Worm (Caenorhabditis elegans) whole organism, young adult: Measurements from ENCODE around the gene ufd-2.

Experiments
- B0261.1 ChIP-seq: sonication (generic microtip); optimal IDR thresholded peaks from 2 replicates; lab custom pipeline; 2016; ENCODE audit warnings: mild to moderate bottlenecking, missing genetic modification characterization, moderate library complexity, missing compliant biosample characterization
- C06A6.2 ChIP-seq: fragments of 200-800 bp; sonication (Bioruptor generic); conservative IDR thresholded peaks from 2 replicates; pipeline ENCODE4 v1.3.6; 2022; ENCODE audit warnings: missing genetic modification characterization, missing compliant biosample characterization
- D2030.7 ChIP-seq: fragments of 200-800 bp; sonication (Bioruptor generic); IDR thresholded peaks from 2 replicates; pipeline ENCODE4 v1.3.6; 2022; ENCODE audit warnings: missing genetic modification reagents, missing genetic modification characterization, missing compliant biosample characterization
- F10E7.11 ChIP-seq: sonication (generic microtip); optimal IDR thresholded peaks from 2 replicates; lab custom pipeline; 2017; ENCODE audit warnings: mild to moderate bottlenecking, missing genetic modification characterization, moderate library complexity, missing compliant biosample characterization
- F22D6.2 ChIP-seq: sonication (generic microtip); optimal IDR thresholded peaks from 2 replicates; lab custom pipeline; 2016; ENCODE audit warnings: mild to moderate bottlenecking, missing genetic modification characterization, missing compliant biosample characterization
- F23B12.7 ChIP-seq: sonication (generic microtip); optimal IDR thresholded peaks from 2 replicates; lab custom pipeline; 2017; ENCODE audit warnings: missing genetic modification characterization, mild to moderate bottlenecking, missing compliant biosample characterization, antibody characterized with exemption, moderate library complexity; ENCODE audit not compliant: insufficient read depth
- F33H1.4 ChIP-seq: fragments of 200-800 bp; sonication (Bioruptor generic); IDR thresholded peaks from 2 replicates; pipeline ENCODE4 v1.3.6; 2022; ENCODE audit warnings: missing genetic modification reagents, missing genetic modification characterization, missing compliant biosample characterization
- F52B5.7 ChIP-seq: sonication (generic microtip); optimal IDR thresholded peaks from 2 replicates; lab custom pipeline; 2016; ENCODE audit warnings: mild to moderate bottlenecking, missing genetic modification characterization, missing compliant biosample characterization
- F57A8.1 ChIP-seq: fragments of 200-800 bp; sonication (Bioruptor generic); optimal IDR thresholded peaks from 2 replicates; lab custom pipeline; 2018; ENCODE audit warnings: mild to moderate bottlenecking, missing genetic modification characterization, moderate library complexity, missing compliant biosample characterization
- F57C9.4 ChIP-seq: sonication (generic microtip); optimal IDR thresholded peaks from 2 replicates; lab custom pipeline; 2017; ENCODE audit warnings: mild to moderate bottlenecking, missing genetic modification characterization, missing compliant biosample characterization
- ZK185.1 ChIP-seq: sonication (generic microtip); optimal IDR thresholded peaks from 2 replicates; lab custom pipeline; 2016; ENCODE audit warnings: mild to moderate bottlenecking, missing genetic modification characterization, missing compliant biosample characterization; ENCODE audit not compliant: poor library complexity, severe bottlenecking
- ama-1 ChIP-seq, 3 experiments: fragments of 150-350 bp in 1 of 3; sonication (generic microtip) in 2 of 3; optimal IDR thresholded peaks; 2 replicates each; lab custom pipeline; 2014 to 2018; ENCODE audit warnings: missing biosample characterization in 2 of 3, missing genetic modification characterization in 2 of 3, missing genetic modification reagents in 2 of 3
- athp-1 ChIP-seq: sonication (generic microtip); optimal IDR thresholded peaks from 2 replicates; lab custom pipeline; 2017; ENCODE audit warnings: mild to moderate bottlenecking, missing genetic modification characterization, missing compliant biosample characterization
- bed-1 ChIP-seq: fragments of 200-800 bp; sonication (Bioruptor generic); IDR thresholded peaks from 2 replicates; pipeline ENCODE4 v1.3.6; 2022; ENCODE audit warnings: missing genetic modification reagents, missing genetic modification characterization, missing compliant biosample characterization
- bed-2 ChIP-seq: fragments of 200-800 bp; sonication (Bioruptor generic); IDR thresholded peaks from 2 replicates; pipeline ENCODE4 v1.3.6; 2022; ENCODE audit warnings: missing genetic modification reagents, missing genetic modification characterization, missing compliant biosample characterization
- cebp-1 ChIP-seq, 2 experiments: fragments of 200-800 bp in 1 of 2; sonication (Bioruptor generic) in 1 of 2; sonication (generic microtip) in 1 of 2; IDR thresholded peaks in 1 of 2; optimal IDR thresholded peaks in 1 of 2; 2 replicates each; pipeline versions ENCODE4 v1.3.6 to Lab custom; 2017 to 2022; ENCODE audit warnings: missing compliant biosample characterization in 2 of 2, missing genetic modification characterization in 2 of 2, mild to moderate bottlenecking in 1 of 2, missing genetic modification reagents in 1 of 2, moderate library complexity in 1 of 2
- ceh-100 ChIP-seq: fragments of 200-800 bp; sonication (Bioruptor generic); IDR thresholded peaks from 2 replicates; pipeline ENCODE4 v1.3.6; 2022; ENCODE audit warnings: missing genetic modification reagents, missing genetic modification characterization, missing compliant biosample characterization
- ceh-40 ChIP-seq: fragments of 200-800 bp; sonication (Bioruptor generic); IDR thresholded peaks from 2 replicates; pipeline ENCODE4 v1.3.6; 2022; ENCODE audit warnings: missing genetic modification characterization, missing compliant biosample characterization
- chd-7 ChIP-seq: sonication (generic microtip); optimal IDR thresholded peaks from 2 replicates; lab custom pipeline; 2016; ENCODE audit warnings: mild to moderate bottlenecking, missing genetic modification characterization, moderate library complexity, missing compliant biosample characterization
- die-1 ChIP-seq: sonication (generic microtip); optimal IDR thresholded peaks from 2 replicates; lab custom pipeline; 2016; ENCODE audit warnings: missing genotype, mild to moderate bottlenecking, missing genetic modification characterization, missing compliant biosample characterization
- egl-44 ChIP-seq: fragments of 200-800 bp; sonication (Bioruptor generic); IDR thresholded peaks from 2 replicates; pipeline ENCODE4 v1.3.6; 2022; ENCODE audit warnings: missing genetic modification reagents, missing genetic modification characterization, missing compliant biosample characterization
- ekl-4 ChIP-seq: fragments of 200-800 bp; sonication (Bioruptor generic); IDR thresholded peaks from 2 replicates; pipeline ENCODE4 v1.3.6; 2022; ENCODE audit warnings: missing genetic modification reagents, missing genetic modification characterization, missing compliant biosample characterization
- ets-4 ChIP-seq: fragments of 200-800 bp; sonication (Bioruptor generic); optimal IDR thresholded peaks from 2 replicates; lab custom pipeline; 2018; ENCODE audit warnings: mild to moderate bottlenecking, missing genetic modification characterization, missing compliant biosample characterization
- fkh-3 ChIP-seq: sonication (generic microtip); optimal IDR thresholded peaks from 2 replicates; lab custom pipeline; 2016; ENCODE audit warnings: mild to moderate bottlenecking, missing genetic modification characterization, missing compliant biosample characterization
- hmg-1.2 ChIP-seq: fragments of 200-800 bp; sonication (Bioruptor generic); IDR thresholded peaks from 2 replicates; pipeline ENCODE4 v1.3.6; 2022; ENCODE audit warnings: missing genetic modification reagents, missing genetic modification characterization, missing compliant biosample characterization
- hrde-1 ChIP-seq: sonication (generic microtip); optimal IDR thresholded peaks from 2 replicates; lab custom pipeline; 2016; ENCODE audit warnings: missing genetic modification characterization, mild to moderate bottlenecking, missing compliant biosample characterization, moderate library complexity, missing genotype, missing genetic modification reagents, borderline replicate concordance
- hsf-1 ChIP-seq: fragments of 200-800 bp; sonication (Bioruptor generic); IDR thresholded peaks from 2 replicates; pipeline ENCODE4 v1.3.6; 2022; ENCODE audit warnings: missing genetic modification reagents, missing genetic modification characterization, missing compliant biosample characterization
- let-526 ChIP-seq: fragments of 200-800 bp; sonication (Bioruptor generic); IDR thresholded peaks from 2 replicates; pipeline ENCODE4 v1.3.6; 2022; ENCODE audit warnings: missing genetic modification reagents, missing genetic modification characterization, missing compliant biosample characterization
- lin-40 ChIP-seq: sonication (generic microtip); optimal IDR thresholded peaks from 2 replicates; lab custom pipeline; 2016; ENCODE audit warnings: missing genetic modification characterization, mild to moderate bottlenecking, missing compliant biosample characterization, missing genotype, missing genetic modification reagents
- lin-54 ChIP-seq: fragments of 200-800 bp; sonication (Bioruptor generic); optimal IDR thresholded peaks from 2 replicates; lab custom pipeline; 2018; ENCODE audit warnings: mild to moderate bottlenecking, missing genetic modification characterization, missing compliant biosample characterization
- lsy-27 ChIP-seq: sonication (generic microtip); optimal IDR thresholded peaks from 2 replicates; lab custom pipeline; 2017; ENCODE audit warnings: missing genetic modification characterization, mild to moderate bottlenecking, missing compliant biosample characterization, antibody characterized with exemption, missing genotype, borderline replicate concordance; ENCODE audit not compliant: insufficient read depth
- madf-10 ChIP-seq: sonication (generic microtip); optimal IDR thresholded peaks from 2 replicates; lab custom pipeline; 2016; ENCODE audit warnings: mild to moderate bottlenecking, missing genetic modification characterization, missing compliant biosample characterization
- madf-8 ChIP-seq: fragments of 200-800 bp; sonication (Bioruptor generic); conservative IDR thresholded peaks from 2 replicates; pipeline ENCODE4 v1.3.6; 2022; ENCODE audit warnings: missing genetic modification reagents, missing genetic modification characterization, missing compliant biosample characterization
- mcd-1 ChIP-seq: fragments of 200-800 bp; sonication (Bioruptor generic); IDR thresholded peaks from 2 replicates; pipeline ENCODE4 v1.3.6; 2022; ENCODE audit warnings: missing genetic modification reagents, missing genetic modification characterization, missing compliant biosample characterization
- mel-28 ChIP-seq: sonication (generic microtip); optimal IDR thresholded peaks from 2 replicates; lab custom pipeline; 2016; ENCODE audit warnings: borderline replicate concordance, mild to moderate bottlenecking, missing genetic modification characterization, missing compliant biosample characterization
- mes-4 ChIP-seq: sonication (generic microtip); optimal IDR thresholded peaks from 2 replicates; lab custom pipeline; 2016; ENCODE audit warnings: missing genotype, missing genetic modification characterization, missing compliant biosample characterization
- nfya-1 ChIP-seq: sonication (generic microtip); optimal IDR thresholded peaks from 2 replicates; lab custom pipeline; 2017; ENCODE audit warnings: antibody characterized with exemption, missing compliant biosample characterization, missing genetic modification characterization, borderline replicate concordance; ENCODE audit not compliant: insufficient read depth
- nhr-27 ChIP-seq: fragments of 200-800 bp; sonication (Bioruptor generic); optimal IDR thresholded peaks from 2 replicates; lab custom pipeline; 2018; ENCODE audit warnings: mild to moderate bottlenecking, missing genetic modification characterization, moderate library complexity, missing compliant biosample characterization
- nhr-90 ChIP-seq: sonication (generic microtip); optimal IDR thresholded peaks from 2 replicates; lab custom pipeline; 2016; ENCODE audit warnings: missing genotype, mild to moderate bottlenecking, missing genetic modification characterization, missing compliant biosample characterization
- pha-4 ChIP-seq: fragments of 150-350 bp; sonication (generic microtip); optimal IDR thresholded peaks from 2 replicates; lab custom pipeline; 2014; ENCODE audit warnings: missing biosample characterization, missing genetic modification reagents, missing genetic modification characterization
- repo-1 ChIP-seq: sonication (generic microtip); optimal IDR thresholded peaks from 2 replicates; lab custom pipeline; 2017; ENCODE audit warnings: mild to moderate bottlenecking, missing genetic modification characterization, missing compliant biosample characterization
- sdz-38 ChIP-seq: sonication (generic microtip); optimal IDR thresholded peaks from 2 replicates; lab custom pipeline; 2016; ENCODE audit warnings: missing genotype, missing genetic modification characterization, missing compliant biosample characterization
- sea-2 ChIP-seq: fragments of 200-800 bp; sonication (Bioruptor generic); IDR thresholded peaks from 2 replicates; pipeline ENCODE4 v1.3.6; 2022; ENCODE audit warnings: missing genetic modification characterization, missing compliant biosample characterization
- sptf-2 ChIP-seq: fragments of 200-800 bp; sonication (Bioruptor generic); optimal IDR thresholded peaks from 2 replicates; lab custom pipeline; 2018; ENCODE audit warnings: mild to moderate bottlenecking, missing genetic modification characterization, missing compliant biosample characterization
- tbp1 ChIP-seq: fragments of 200-800 bp; sonication (Bioruptor generic); optimal IDR thresholded peaks from 2 replicates; lab custom pipeline; 2018; ENCODE audit warnings: mild to moderate bottlenecking, missing genetic modification characterization, missing compliant biosample characterization
- zim-3 ChIP-seq: sonication (generic microtip); optimal IDR thresholded peaks from 2 replicates; lab custom pipeline; 2017; ENCODE audit warnings: mild to moderate bottlenecking, missing genetic modification characterization, moderate library complexity, missing compliant biosample characterization
- ztf-3 ChIP-seq: fragments of 200-800 bp; sonication (Bioruptor generic); optimal IDR thresholded peaks from 2 replicates; lab custom pipeline; 2018; ENCODE audit warnings: mild to moderate bottlenecking, missing genetic modification characterization, missing compliant biosample characterization
- ztf-6 ChIP-seq: fragments of 200-800 bp; sonication (Bioruptor generic); IDR thresholded peaks from 2 replicates; pipeline ENCODE4 v1.3.6; 2022; ENCODE audit warnings: missing genetic modification reagents, missing genetic modification characterization, missing compliant biosample characterization

ufd-2 gene

DNA sequence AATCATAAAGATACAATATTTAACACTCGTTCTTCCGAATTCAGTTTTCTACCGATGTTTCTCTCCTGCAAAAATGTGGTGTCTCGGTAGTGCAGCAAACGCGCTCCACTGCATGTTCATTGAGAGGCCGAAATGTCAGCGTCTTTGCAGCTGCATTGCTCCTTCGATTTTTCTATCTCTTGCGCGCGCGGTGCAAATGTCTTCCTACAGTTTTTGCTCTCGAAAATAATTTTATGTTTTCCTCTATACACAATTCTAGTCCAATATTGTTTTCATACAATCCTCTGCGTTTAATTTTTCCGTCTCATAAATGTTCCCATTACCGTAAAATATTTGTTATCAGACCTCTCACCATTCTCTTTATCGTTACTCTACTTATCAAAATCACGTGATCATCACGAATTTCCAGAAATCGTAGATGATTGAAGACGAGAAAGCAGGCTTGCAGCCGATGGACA, at the start of gene ufd-2:
Gene ufd-2, plus strand, starts transcription at position 408 of the 458 bp plus-strand sequence.
- TF ChIP-seq D2030.7 (GFP tag; lab: Robert Waterston, UW): peak; percentile 77
- TF ChIP-seq ceh-40: no peak
- TF ChIP-seq hrde-1: no peak
- TF ChIP-seq ekl-4 (GFP tag; lab: Robert Waterston, UW): no peak
- no peak for TF ChIP-seq tbp1 (GFP tag; lab: Kevin White, UChicago)
- no peak for TF ChIP-seq B0261.1 (tag; lab: Kevin White, UChicago)
- TF ChIP-seq egl-44: no peak
- TF ChIP-seq hsf-1 (GFP tag; lab: Robert Waterston, UW): 0 out of 2 replicates have a peak, but pooled peaks have one; percentile 28
- no peak for TF ChIP-seq sptf-2
- no peak for TF ChIP-seq ama-1 (optimal IDR thresholded peaks at IDR 0.05; lab: Kevin White, UChicago)
- no peak for TF ChIP-seq ama-1 (GFP tag; optimal IDR thresholded peaks at IDR 0.05; lab: Kevin White, UChicago)
- no peak for TF ChIP-seq nfya-1 (tag; lab: Kevin White, UChicago)
- TF ChIP-seq let-526 (GFP tag; lab: Robert Waterston, UW): no peak
- TF ChIP-seq zim-3 (tag; lab: Kevin White, UChicago): no peak
- no peak for TF ChIP-seq sea-2 (GFP tag; lab: Robert Waterston, UW)
- TF ChIP-seq F57A8.1 (GFP tag; lab: Kevin White, UChicago): no peak
- TF ChIP-seq mel-28 (tag; lab: Kevin White, UChicago): no peak
- TF ChIP-seq mcd-1 (GFP tag; lab: Robert Waterston, UW): peak; percentile 94
- peak; percentile 73 for TF ChIP-seq bed-2 (GFP tag; lab: Robert Waterston, UW)
- TF ChIP-seq F10E7.11 (tag; lab: Kevin White, UChicago): no peak
- no peak for TF ChIP-seq C06A6.2 (GFP tag; lab: Robert Waterston, UW)
- TF ChIP-seq madf-10 (tag; lab: Kevin White, UChicago): no peak
- no peak for TF ChIP-seq repo-1 (tag; lab: Kevin White, UChicago)
- TF ChIP-seq bed-1: no peak
- TF ChIP-seq ztf-6 (GFP tag; lab: Robert Waterston, UW): no peak
- TF ChIP-seq ztf-3: no peak
- no peak for TF ChIP-seq fkh-3 (tag; lab: Kevin White, UChicago)
- no peak for TF ChIP-seq mes-4
- TF ChIP-seq die-1 (tag; lab: Kevin White, UChicago): no peak
- TF ChIP-seq lin-54: no peak
- TF ChIP-seq chd-7 (tag; lab: Kevin White, UChicago): no peak
- TF ChIP-seq ceh-100 (GFP tag; lab: Robert Waterston, UW): peak; percentile 93
- TF ChIP-seq pha-4 (tag; lab: Kevin White, UChicago): no peak
- peak; percentile 44 for TF ChIP-seq lin-40 (tag; lab: Kevin White, UChicago)
- peak; percentile 61; the same call in 1 of the 2 replicates for TF ChIP-seq hmg-1.2
- TF ChIP-seq athp-1: no peak
- no peak for TF ChIP-seq nhr-27 (tag; lab: Kevin White, UChicago)
- no peak for TF ChIP-seq lsy-27 (tag; lab: Kevin White, UChicago)
- no peak for TF ChIP-seq F22D6.2 (tag; lab: Kevin White, UChicago)
- TF ChIP-seq F52B5.7: no peak
- TF ChIP-seq madf-8: peak; percentile 53; the same call in 1 of the 2 replicates
- TF ChIP-seq F57C9.4: no peak
- peak; percentile 87 for TF ChIP-seq F23B12.7 (tag; lab: Kevin White, UChicago)
- TF ChIP-seq ets-4: no peak
- no peak for TF ChIP-seq sdz-38 (tag; lab: Kevin White, UChicago)
- no peak for TF ChIP-seq nhr-90 (tag; lab: Kevin White, UChicago)
- TF ChIP-seq F33H1.4 (GFP tag; lab: Robert Waterston, UW): no peak; the same call in 1 of the 2 replicates
- TF ChIP-seq ZK185.1 (tag; lab: Kevin White, UChicago): peak; percentile 23
- TF ChIP-seq cebp-1 (GFP tag; IDR thresholded peaks at IDR 0.05; lab: Robert Waterston, UW): no peak
- TF ChIP-seq cebp-1 (tag; optimal IDR thresholded peaks at IDR 0.05; lab: Kevin White, UChicago): no peak
